Worm (Caenorhabditis elegans) whole organism, early embryonic: ENCODE data around the gene pax-1.

ENCODE experiments used
- B0310.2 ChIP-seq: sonication (generic microtip); optimal IDR thresholded peaks from 2 replicates; lab custom pipeline; 2016; ENCODE audit warnings: mild to moderate bottlenecking, missing genetic modification characterization, missing compliant biosample characterization
- F13C5.2 ChIP-seq: sonication (generic microtip); optimal IDR thresholded peaks from 2 replicates; lab custom pipeline; 2017; ENCODE audit warnings: mild to moderate bottlenecking, missing genetic modification characterization, inconsistent platforms, missing compliant biosample characterization
- aly-1 ChIP-seq: sonication (generic microtip); optimal IDR thresholded peaks from 2 replicates; lab custom pipeline; 2016; ENCODE audit warnings: missing genetic modification characterization, missing compliant biosample characterization
- ama-1 ChIP-seq: fragments of 150-350 bp; optimal IDR thresholded peaks from 2 replicates; lab custom pipeline; 2014
- ceh-13 ChIP-seq: fragments of 200-800 bp; sonication (Bioruptor generic); optimal IDR thresholded peaks from 2 replicates; lab custom pipeline; 2018; ENCODE audit warnings: mild to moderate bottlenecking, missing genetic modification characterization, missing compliant biosample characterization
- ceh-36 ChIP-seq: sonication (generic microtip); optimal IDR thresholded peaks from 2 replicates; lab custom pipeline; 2016; ENCODE audit warnings: missing genetic modification characterization, inconsistent platforms, missing compliant biosample characterization
- ets-7 ChIP-seq: sonication (generic microtip); optimal IDR thresholded peaks from 2 replicates; lab custom pipeline; 2016; ENCODE audit warnings: missing genotype, missing genetic modification characterization, missing compliant biosample characterization
- flt-1 ChIP-seq: fragments of 200-800 bp; sonication (Bioruptor generic); IDR thresholded peaks from 2 replicates; pipeline ENCODE4 v1.3.6; 2022; ENCODE audit warnings: missing genetic modification characterization, missing compliant biosample characterization
- hmbx-1 ChIP-seq: sonication (generic microtip); optimal IDR thresholded peaks from 2 replicates; lab custom pipeline; 2016; ENCODE audit warnings: mild to moderate bottlenecking, missing genetic modification characterization, missing compliant biosample characterization
- hmg-4 ChIP-seq: fragments of 200-800 bp; sonication (Bioruptor generic); optimal IDR thresholded peaks from 2 replicates; lab custom pipeline; 2018; ENCODE audit warnings: mild to moderate bottlenecking, missing genetic modification characterization, missing compliant biosample characterization
- hnd-1 ChIP-seq: sonication (generic microtip); optimal IDR thresholded peaks from 2 replicates; lab custom pipeline; 2016; ENCODE audit warnings: missing genetic modification characterization, missing compliant biosample characterization
- pes-1 ChIP-seq: fragments of 200-800 bp; sonication (Bioruptor generic); IDR thresholded peaks from 2 replicates; pipeline ENCODE4 v1.3.6; 2022; ENCODE audit warnings: missing genetic modification reagents, missing genetic modification characterization, missing compliant biosample characterization
- scrt-1 ChIP-seq: fragments of 200-800 bp; sonication (Bioruptor generic); IDR thresholded peaks from 2 replicates; pipeline ENCODE4 v1.3.6; 2022; ENCODE audit warnings: missing genetic modification characterization, missing compliant biosample characterization
- sea-1 ChIP-seq: fragments of 200-800 bp; sonication (Bioruptor generic); conservative IDR thresholded peaks from 2 replicates; pipeline ENCODE4 v1.3.6; 2022; ENCODE audit warnings: missing genetic modification characterization, missing compliant biosample characterization
- tbx-11 ChIP-seq: fragments of 200-800 bp; sonication (Bioruptor generic); IDR thresholded peaks from 2 replicates; pipeline ENCODE4 v1.3.6; 2022; ENCODE audit warnings: missing genetic modification characterization, missing compliant biosample characterization
- tbx-37 ChIP-seq: fragments of 200-800 bp; sonication (Bioruptor generic); conservative IDR thresholded peaks from 2 replicates; pipeline ENCODE4 v1.3.6; 2022; ENCODE audit warnings: missing genetic modification reagents, missing genetic modification characterization, missing compliant biosample characterization
- tra-4 ChIP-seq: sonication (generic microtip); optimal IDR thresholded peaks from 2 replicates; lab custom pipeline; 2017; ENCODE audit warnings: missing genetic modification characterization, missing compliant biosample characterization

pax-1 gene

ce11 chrV:8224634-8225033 lies at the start of gene pax-1:
pax-1 (plus strand) TSS chrV:8224934.
- TF ChIP-seq flt-1 (GFP tag; lab: Robert Waterston, UW), result no peak
- no peak for TF ChIP-seq B0310.2 (tag; lab: Kevin White, UChicago)
- TF ChIP-seq hmg-4, result no peak
- no peak for TF ChIP-seq aly-1 (tag; lab: Kevin White, UChicago)
- no peak for TF ChIP-seq pes-1 (GFP tag; lab: Robert Waterston, UW)
- TF ChIP-seq ama-1, result no peak
- no peak for TF ChIP-seq scrt-1 (GFP tag; lab: Robert Waterston, UW)
- TF ChIP-seq ceh-13, result no peak

ce11 chrV:8177349-8177748 lies 47.4 kb upstream of the pax-1 start, which contains the start of gene F20D6.9:
F20D6.9 (minus strand) TSS chrV:8177449.
- TF ChIP-seq scrt-1 (GFP tag; lab: Robert Waterston, UW), result no peak
- TF ChIP-seq hnd-1, result no peak
- no peak for TF ChIP-seq ceh-13
- TF ChIP-seq ets-7 (tag; lab: Kevin White, UChicago), result no peak
- TF ChIP-seq F13C5.2 (tag; lab: Kevin White, UChicago), result no peak
- TF ChIP-seq hmbx-1 (tag; lab: Kevin White, UChicago), result no peak
- no peak for TF ChIP-seq aly-1 (tag; lab: Kevin White, UChicago)
- TF ChIP-seq tbx-37 (GFP tag; lab: Robert Waterston, UW), result no peak
- TF ChIP-seq flt-1 (GFP tag; lab: Robert Waterston, UW), result no peak
- no peak for TF ChIP-seq ceh-36 (tag; lab: Kevin White, UChicago)

ce11 chrV:8178279-8178678 lies 46.5 kb upstream of the pax-1 start:
- no peak for TF ChIP-seq pes-1 (GFP tag; lab: Robert Waterston, UW)

- TF ChIP-seq ets-7 (tag; lab: Kevin White, UChicago) (no peak), scrt-1 (GFP tag; lab: Robert Waterston, UW) (peak; percentile 36; the same call in 1 of the 2 replicates), hmg-4 (no peak), hmbx-1 (tag; lab: Kevin White, UChicago) (no peak), tbx-11 (no peak), tra-4 (tag; lab: Kevin White, UChicago) (no peak)
These were observed 45.7 kb upstream of the pax-1 start, which contains the start of gene srp-7 for ce11 chrV:8178914-8179542. srp-7 (plus strand) TSS chrV:8179126.

- no peak for TF ChIP-seq B0310.2 (tag; lab: Kevin White, UChicago)
- no peak for TF ChIP-seq hmg-4
- no peak for TF ChIP-seq aly-1 (tag; lab: Kevin White, UChicago)
- TF ChIP-seq pes-1 (GFP tag; lab: Robert Waterston, UW), result no peak
- TF ChIP-seq ets-7 (tag; lab: Kevin White, UChicago), result no peak
- no peak for TF ChIP-seq tbx-37 (GFP tag; lab: Robert Waterston, UW)
- TF ChIP-seq sea-1 (GFP tag; lab: Robert Waterston, UW), result no peak
- TF ChIP-seq tbx-11, result no peak
- TF ChIP-seq flt-1 (GFP tag; lab: Robert Waterston, UW), result no peak
- no peak for TF ChIP-seq hnd-1
- TF ChIP-seq ceh-36 (tag; lab: Kevin White, UChicago), result no peak
- no peak for TF ChIP-seq ceh-13
- no peak for TF ChIP-seq F13C5.2 (tag; lab: Kevin White, UChicago)
- no peak for TF ChIP-seq hmbx-1 (tag; lab: Kevin White, UChicago)
- no peak for TF ChIP-seq ama-1
- TF ChIP-seq scrt-1 (GFP tag; lab: Robert Waterston, UW), result no peak
- TF ChIP-seq tra-4 (tag; lab: Kevin White, UChicago), result no peak
These were observed 41.4 kb upstream of the pax-1 start, which contains the start of gene srp-8 for ce11 chrV:8183384-8183783. srp-8 (plus strand) TSS chrV:8183684.

ce11 chrV:8185737-8186136 lies 39.0 kb upstream of the pax-1 start, which contains the start of gene F20D6.2:
F20D6.2 (plus strand) TSS chrV:8186037.
- TF ChIP-seq ets-7 (tag; lab: Kevin White, UChicago) (no peak), F13C5.2 (tag; lab: Kevin White, UChicago) (no peak)

- no peak for TF ChIP-seq hmg-4
- no peak for TF ChIP-seq aly-1 (tag; lab: Kevin White, UChicago)
- TF ChIP-seq F13C5.2 (tag; lab: Kevin White, UChicago), result no peak
- no peak for TF ChIP-seq tbx-11
These were observed 36.3 kb upstream of the pax-1 start, which contains the start of gene F20D6.15 for ce11 chrV:8188421-8188820. F20D6.15 (minus strand) TSS chrV:8188467.

ce11 chrV:8190016-8190415 lies 34.7 kb upstream of the pax-1 start, which contains the start of gene F20D6.12:
F20D6.12 (minus strand) TSS chrV:8190116.
- no peak for TF ChIP-seq B0310.2 (tag; lab: Kevin White, UChicago)
- no peak for TF ChIP-seq ama-1

- TF ChIP-seq hmbx-1 (tag; lab: Kevin White, UChicago) (no peak), aly-1 (tag; lab: Kevin White, UChicago) (no peak), ets-7 (tag; lab: Kevin White, UChicago) (no peak), hmg-4 (no peak), tbx-11 (no peak), tra-4 (tag; lab: Kevin White, UChicago) (no peak), ama-1 (no peak), B0310.2 (tag; lab: Kevin White, UChicago) (no peak), tbx-37 (GFP tag; lab: Robert Waterston, UW) (no peak), scrt-1 (GFP tag; lab: Robert Waterston, UW) (no peak), pes-1 (GFP tag; lab: Robert Waterston, UW) (no peak), flt-1 (GFP tag; lab: Robert Waterston, UW) (no peak), F13C5.2 (tag; lab: Kevin White, UChicago) (no peak)
These were observed 34.3 kb upstream of the pax-1 start, which contains the start of gene F20D6.1 for ce11 chrV:8190430-8190829. F20D6.1 (plus strand) TSS chrV:8190730.
